Worm (Caenorhabditis elegans): ENCODE results near the gene T22D1.8.

- TF ChIP-seq tbx-11 (GFP tag; IDR thresholded peaks at IDR 0.05) = no peak
- TF ChIP-seq tra-4 (tag; optimal IDR thresholded peaks at IDR 0.05) = no peak
- TF ChIP-seq ama-1 (optimal IDR thresholded peaks at IDR 0.05) = no peak
- TF ChIP-seq F13C5.2 (tag; optimal IDR thresholded peaks at IDR 0.05) = no peak
- TF ChIP-seq aly-1 (tag; optimal IDR thresholded peaks at IDR 0.05) = no peak
- no peak for TF ChIP-seq pes-1 (GFP tag; IDR thresholded peaks at IDR 0.05)
- no peak for TF ChIP-seq sea-1 (GFP tag; conservative IDR thresholded peaks at IDR 0.05)
- TF ChIP-seq hnd-1 (tag; optimal IDR thresholded peaks at IDR 0.05) = no peak
- no peak for TF ChIP-seq B0310.2 (tag; optimal IDR thresholded peaks at IDR 0.05)
- no peak for TF ChIP-seq tbx-37 (GFP tag; conservative IDR thresholded peaks at IDR 0.05)
- TF ChIP-seq ets-7 (tag; optimal IDR thresholded peaks at IDR 0.05) = no peak
- TF ChIP-seq flt-1 (GFP tag; IDR thresholded peaks at IDR 0.05) = no peak
- no peak for TF ChIP-seq ceh-36 (tag; optimal IDR thresholded peaks at IDR 0.05)
- TF ChIP-seq hmg-4 (GFP tag; optimal IDR thresholded peaks at IDR 0.05) = no peak
These were observed 13.9 kb upstream of the T22D1.8 start, which contains the start of gene T22D1.18 for ce11 chrIV:6920063-6920462.

Measured in whole organism, early embryonic.